Worm (Caenorhabditis elegans) whole organism, young adult: Measurements from ENCODE around the gene syx-4.

Experiments
- C06A6.2 ChIP-seq: fragments of 200-800 bp; sonication (Bioruptor generic); conservative IDR thresholded peaks from 2 replicates; pipeline ENCODE4 v1.3.6; 2022; ENCODE audit warnings: missing genetic modification characterization, missing compliant biosample characterization
- C17E4.6 ChIP-seq: fragments of 200-800 bp; sonication (Bioruptor generic); IDR thresholded peaks from 2 replicates; pipeline ENCODE4 v1.3.6; 2022; ENCODE audit warnings: missing genetic modification reagents, missing genetic modification characterization, missing compliant biosample characterization
- D2030.7 ChIP-seq: fragments of 200-800 bp; sonication (Bioruptor generic); IDR thresholded peaks from 2 replicates; pipeline ENCODE4 v1.3.6; 2022; ENCODE audit warnings: missing genetic modification reagents, missing genetic modification characterization, missing compliant biosample characterization
- F10E7.11 ChIP-seq: sonication (generic microtip); optimal IDR thresholded peaks from 2 replicates; lab custom pipeline; 2017; ENCODE audit warnings: mild to moderate bottlenecking, missing genetic modification characterization, moderate library complexity, missing compliant biosample characterization
- F37B4.10 ChIP-seq: fragments of 200-800 bp; sonication (Bioruptor generic); IDR thresholded peaks from 2 replicates; pipeline ENCODE4 v1.3.6; 2022; ENCODE audit warnings: missing genetic modification characterization, missing compliant biosample characterization
- F39B2.1 ChIP-seq: fragments of 200-800 bp; sonication (Bioruptor generic); IDR thresholded peaks from 2 replicates; pipeline ENCODE4 v1.3.6; 2022; ENCODE audit warnings: missing genetic modification reagents, missing genetic modification characterization, missing compliant biosample characterization
- F52B5.7 ChIP-seq: sonication (generic microtip); optimal IDR thresholded peaks from 2 replicates; lab custom pipeline; 2016; ENCODE audit warnings: mild to moderate bottlenecking, missing genetic modification characterization, missing compliant biosample characterization
- K11D2.4 ChIP-seq: fragments of 200-800 bp; sonication (Bioruptor generic); IDR thresholded peaks from 2 replicates; pipeline ENCODE4 v1.3.6; 2022; ENCODE audit warnings: missing genetic modification reagents, missing genetic modification characterization, missing compliant biosample characterization
- T26A5.8 ChIP-seq: sonication (generic microtip); optimal IDR thresholded peaks from 2 replicates; lab custom pipeline; 2016; ENCODE audit warnings: missing genetic modification characterization, missing compliant biosample characterization
- Y79H2A.3 ChIP-seq: fragments of 200-800 bp; sonication (Bioruptor generic); conservative IDR thresholded peaks from 2 replicates; pipeline ENCODE4 v1.3.6; 2022; ENCODE audit warnings: missing genetic modification reagents, missing genetic modification characterization, missing compliant biosample characterization
- ZK185.1 ChIP-seq: sonication (generic microtip); optimal IDR thresholded peaks from 2 replicates; lab custom pipeline; 2016; ENCODE audit warnings: mild to moderate bottlenecking, missing genetic modification characterization, missing compliant biosample characterization; ENCODE audit not compliant: poor library complexity, severe bottlenecking
- ama-1 ChIP-seq, 3 experiments: fragments of 150-350 bp in 1 of 3; sonication (generic microtip) in 2 of 3; optimal IDR thresholded peaks; 2 replicates each; lab custom pipeline; 2014 to 2018; ENCODE audit warnings: missing biosample characterization in 2 of 3, missing genetic modification characterization in 2 of 3, missing genetic modification reagents in 2 of 3
- bed-1 ChIP-seq: fragments of 200-800 bp; sonication (Bioruptor generic); IDR thresholded peaks from 2 replicates; pipeline ENCODE4 v1.3.6; 2022; ENCODE audit warnings: missing genetic modification reagents, missing genetic modification characterization, missing compliant biosample characterization
- ccch-3 ChIP-seq: fragments of 200-800 bp; sonication (Bioruptor generic); optimal IDR thresholded peaks from 2 replicates; lab custom pipeline; 2018; ENCODE audit warnings: mild to moderate bottlenecking, missing genetic modification characterization, missing compliant biosample characterization
- cebp-2 ChIP-seq: fragments of 200-800 bp; sonication (Bioruptor generic); IDR thresholded peaks from 2 replicates; pipeline ENCODE4 v1.3.6; 2022; ENCODE audit warnings: missing genetic modification characterization, missing compliant biosample characterization
- chd-7 ChIP-seq: sonication (generic microtip); optimal IDR thresholded peaks from 2 replicates; lab custom pipeline; 2016; ENCODE audit warnings: mild to moderate bottlenecking, missing genetic modification characterization, moderate library complexity, missing compliant biosample characterization
- die-1 ChIP-seq: sonication (generic microtip); optimal IDR thresholded peaks from 2 replicates; lab custom pipeline; 2016; ENCODE audit warnings: missing genotype, mild to moderate bottlenecking, missing genetic modification characterization, missing compliant biosample characterization
- gei-17 ChIP-seq: fragments of 200-800 bp; sonication (Bioruptor generic); optimal IDR thresholded peaks from 2 replicates; lab custom pipeline; 2018; ENCODE audit warnings: mild to moderate bottlenecking, missing genetic modification characterization, missing compliant biosample characterization
- him-1 ChIP-seq: sonication (generic microtip); optimal IDR thresholded peaks from 2 replicates; lab custom pipeline; 2016; ENCODE audit warnings: missing genotype, missing genetic modification reagents, missing genetic modification characterization, missing compliant biosample characterization
- hsf-1 ChIP-seq: fragments of 200-800 bp; sonication (Bioruptor generic); IDR thresholded peaks from 2 replicates; pipeline ENCODE4 v1.3.6; 2022; ENCODE audit warnings: missing genetic modification reagents, missing genetic modification characterization, missing compliant biosample characterization
- let-526 ChIP-seq: fragments of 200-800 bp; sonication (Bioruptor generic); IDR thresholded peaks from 2 replicates; pipeline ENCODE4 v1.3.6; 2022; ENCODE audit warnings: missing genetic modification reagents, missing genetic modification characterization, missing compliant biosample characterization
- let-607 ChIP-seq, 2 experiments: fragments of 200-800 bp in 1 of 2; sonication (Bioruptor generic) in 1 of 2; sonication (generic microtip) in 1 of 2; optimal IDR thresholded peaks; 2 replicates each; lab custom pipeline; 2016 to 2018; ENCODE audit warnings: mild to moderate bottlenecking in 2 of 2, missing compliant biosample characterization in 2 of 2, missing genetic modification characterization in 2 of 2, moderate library complexity in 2 of 2, missing genotype in 1 of 2
- lin-40 ChIP-seq: sonication (generic microtip); optimal IDR thresholded peaks from 2 replicates; lab custom pipeline; 2016; ENCODE audit warnings: missing genetic modification characterization, mild to moderate bottlenecking, missing compliant biosample characterization, missing genotype, missing genetic modification reagents
- madf-3 ChIP-seq: fragments of 200-800 bp; sonication (Bioruptor generic); IDR thresholded peaks from 2 replicates; pipeline ENCODE4 v1.3.6; 2022; ENCODE audit warnings: missing genetic modification reagents, missing genetic modification characterization, missing compliant biosample characterization
- mcd-1 ChIP-seq: fragments of 200-800 bp; sonication (Bioruptor generic); IDR thresholded peaks from 2 replicates; pipeline ENCODE4 v1.3.6; 2022; ENCODE audit warnings: missing genetic modification reagents, missing genetic modification characterization, missing compliant biosample characterization
- mxl-1 ChIP-seq: sonication (generic microtip); optimal IDR thresholded peaks from 2 replicates; lab custom pipeline; 2016; ENCODE audit warnings: missing genetic modification characterization, missing compliant biosample characterization
- nfya-1 ChIP-seq: sonication (generic microtip); optimal IDR thresholded peaks from 2 replicates; lab custom pipeline; 2017; ENCODE audit warnings: antibody characterized with exemption, missing compliant biosample characterization, missing genetic modification characterization, borderline replicate concordance; ENCODE audit not compliant: insufficient read depth
- nhr-80 ChIP-seq: sonication (generic microtip); optimal IDR thresholded peaks from 2 replicates; lab custom pipeline; 2016; ENCODE audit warnings: missing genetic modification characterization, missing compliant biosample characterization
- nhr-90 ChIP-seq: sonication (generic microtip); optimal IDR thresholded peaks from 2 replicates; lab custom pipeline; 2016; ENCODE audit warnings: missing genotype, mild to moderate bottlenecking, missing genetic modification characterization, missing compliant biosample characterization
- rpc-1 ChIP-seq, 2 experiments: fragments of 150-350 bp in 1 of 2; sonication (generic microtip) in 1 of 2; optimal IDR thresholded peaks; 2 replicates each; lab custom pipeline; 2014 to 2018; ENCODE audit warnings: missing biosample characterization in 1 of 2, missing genetic modification characterization in 1 of 2, missing genetic modification reagents in 1 of 2, missing genotype in 1 of 2
- sdz-38 ChIP-seq: sonication (generic microtip); optimal IDR thresholded peaks from 2 replicates; lab custom pipeline; 2016; ENCODE audit warnings: missing genotype, missing genetic modification characterization, missing compliant biosample characterization
- snpc-1.3 ChIP-seq: sonication (generic microtip); optimal IDR thresholded peaks from 2 replicates; lab custom pipeline; 2017; ENCODE audit warnings: missing genetic modification characterization, mild to moderate bottlenecking, missing compliant biosample characterization, antibody characterized with exemption, moderate library complexity, missing genotype, missing genetic modification reagents; ENCODE audit not compliant: insufficient read depth
- snpc-4 ChIP-seq, 5 experiments: fragments of 150-350 bp in 1 of 5; sonication (generic microtip) in 4 of 5; optimal IDR thresholded peaks; 2 replicates each; lab custom pipeline; 2014 to 2018; ENCODE audit warnings: missing genetic modification characterization in 5 of 5, missing biosample characterization in 3 of 5, antibody characterized with exemption in 2 of 5, mild to moderate bottlenecking in 2 of 5, missing compliant biosample characterization in 2 of 5, missing genotype in 2 of 5, moderate library complexity in 2 of 5, missing genetic modification reagents in 1 of 5
- somi-1 ChIP-seq: fragments of 200-800 bp; sonication (Bioruptor generic); optimal IDR thresholded peaks from 2 replicates; lab custom pipeline; 2018; ENCODE audit warnings: mild to moderate bottlenecking, missing genetic modification characterization, missing compliant biosample characterization
- tlf-1 ChIP-seq: fragments of 200-800 bp; sonication (Bioruptor generic); optimal IDR thresholded peaks from 2 replicates; lab custom pipeline; 2018; ENCODE audit warnings: mild to moderate bottlenecking, missing genetic modification characterization, missing compliant biosample characterization
- unc-130 ChIP-seq: sonication (generic microtip); optimal IDR thresholded peaks from 2 replicates; lab custom pipeline; 2016; ENCODE audit warnings: missing genetic modification reagents, missing genetic modification characterization, missing compliant biosample characterization
- zfh-2 ChIP-seq: fragments of 200-800 bp; sonication (Bioruptor generic); conservative IDR thresholded peaks from 2 replicates; pipeline ENCODE4 v1.3.6; 2022; ENCODE audit warnings: missing genetic modification reagents, missing genetic modification characterization, missing compliant biosample characterization
- ztf-18 ChIP-seq: sonication (generic microtip); optimal IDR thresholded peaks from 2 replicates; lab custom pipeline; 2016; ENCODE audit warnings: missing genotype, mild to moderate bottlenecking, missing genetic modification characterization, missing compliant biosample characterization
- ztf-22 ChIP-seq: fragments of 200-800 bp; sonication (Bioruptor generic); optimal IDR thresholded peaks from 2 replicates; lab custom pipeline; 2018; ENCODE audit warnings: mild to moderate bottlenecking, missing genetic modification characterization, moderate library complexity, missing compliant biosample characterization
- ztf-25 ChIP-seq: fragments of 200-800 bp; sonication (Bioruptor generic); IDR thresholded peaks from 2 replicates; pipeline ENCODE4 v1.3.6; 2022; ENCODE audit warnings: missing genetic modification reagents, missing genetic modification characterization, missing compliant biosample characterization
- ztf-28 ChIP-seq: fragments of 200-800 bp; sonication (Bioruptor generic); IDR thresholded peaks from 2 replicates; pipeline ENCODE4 v1.3.6; 2022; ENCODE audit warnings: missing genetic modification reagents, missing genetic modification characterization, missing compliant biosample characterization
- ztf-3 ChIP-seq: fragments of 200-800 bp; sonication (Bioruptor generic); optimal IDR thresholded peaks from 2 replicates; lab custom pipeline; 2018; ENCODE audit warnings: mild to moderate bottlenecking, missing genetic modification characterization, missing compliant biosample characterization
- ztf-6 ChIP-seq: fragments of 200-800 bp; sonication (Bioruptor generic); IDR thresholded peaks from 2 replicates; pipeline ENCODE4 v1.3.6; 2022; ENCODE audit warnings: missing genetic modification reagents, missing genetic modification characterization, missing compliant biosample characterization

syx-4 gene

ce11 chrIV:8498773-8499360, 41.8 kb downstream of the syx-4 start, which contains the start of the genes acdh-13 and mesp-1 (continued):
- peak; percentile 28 for TF ChIP-seq him-1 (tag; lab: Kevin White, UChicago)
- no peak for TF ChIP-seq nhr-90 (tag; lab: Kevin White, UChicago)
- TF ChIP-seq D2030.7 (GFP tag; lab: Robert Waterston, UW), result peak; percentile 95
- TF ChIP-seq die-1 (tag; lab: Kevin White, UChicago), result no peak
- peak; percentile 86 for TF ChIP-seq tlf-1
- no peak for TF ChIP-seq Y79H2A.3 (GFP tag; lab: Robert Waterston, UW)
- no peak for TF ChIP-seq zfh-2
- TF ChIP-seq snpc-1.3 (tag; lab: Kevin White, UChicago), result peak; percentile 81
- TF ChIP-seq K11D2.4, result no peak
- TF ChIP-seq ztf-3 (GFP tag; lab: Kevin White, UChicago), result no peak
- no peak for TF ChIP-seq ztf-6 (GFP tag; lab: Robert Waterston, UW)
- TF ChIP-seq ztf-22, result no peak
- no peak for TF ChIP-seq ccch-3 (GFP tag; lab: Kevin White, UChicago)
- TF ChIP-seq snpc-4 (GFP tag; optimal IDR thresholded peaks at IDR 0.05; lab: Kevin White, UChicago), result peak; percentile 42
- peak; percentile 9 to 48 (median 26) for TF ChIP-seq snpc-4 (tag; optimal IDR thresholded peaks at IDR 0.05; lab: Kevin White, UChicago)
- TF ChIP-seq lin-40 (tag; lab: Kevin White, UChicago), result no peak
- peak; percentile 84 for TF ChIP-seq ztf-28 (GFP tag; lab: Robert Waterston, UW)
- TF ChIP-seq gei-17 (GFP tag; lab: Kevin White, UChicago), result no peak
- TF ChIP-seq C06A6.2 (GFP tag; lab: Robert Waterston, UW), result no peak
- 0 out of 2 replicates have a peak, but pooled peaks have one; percentile 44 for TF ChIP-seq ztf-25
- TF ChIP-seq nhr-80 (tag; lab: Kevin White, UChicago), result no peak
- no peak for TF ChIP-seq F39B2.1 (GFP tag; lab: Robert Waterston, UW)
- no peak for TF ChIP-seq madf-3
- TF ChIP-seq rpc-1 (optimal IDR thresholded peaks at IDR 0.05; lab: Kevin White, UChicago), result no peak
- TF ChIP-seq rpc-1 (tag; optimal IDR thresholded peaks at IDR 0.05; lab: Kevin White, UChicago), result no peak
- no peak for TF ChIP-seq C17E4.6
- TF ChIP-seq hsf-1, result peak; percentile 86
- TF ChIP-seq ztf-18 (tag; lab: Kevin White, UChicago), result peak; percentile 29
- no peak for TF ChIP-seq ama-1 (optimal IDR thresholded peaks at IDR 0.05; lab: Kevin White, UChicago)
- no peak for TF ChIP-seq ama-1 (GFP tag; optimal IDR thresholded peaks at IDR 0.05; lab: Kevin White, UChicago)
- TF ChIP-seq F10E7.11, result no peak
- peak; percentile 58 for TF ChIP-seq mcd-1 (GFP tag; lab: Robert Waterston, UW)
- TF ChIP-seq unc-130 (GFP tag; lab: Kevin White, UChicago), result peak; percentile 94
- TF ChIP-seq let-526, result no peak
- TF ChIP-seq T26A5.8 (tag; lab: Kevin White, UChicago), result no peak
- TF ChIP-seq bed-1, result no peak
- TF ChIP-seq let-607 (tag; optimal IDR thresholded peaks at IDR 0.05; lab: Kevin White, UChicago), result no peak
- no peak for TF ChIP-seq somi-1 (GFP tag; lab: Kevin White, UChicago)
- TF ChIP-seq ZK185.1 (tag; lab: Kevin White, UChicago), result peak; percentile 65
- TF ChIP-seq F37B4.10 (GFP tag; lab: Robert Waterston, UW), result no peak
- no peak for TF ChIP-seq mxl-1 (tag; lab: Kevin White, UChicago)
- no peak for TF ChIP-seq nfya-1 (tag; lab: Kevin White, UChicago)
- TF ChIP-seq cebp-2 (GFP tag; lab: Robert Waterston, UW), result no peak
- TF ChIP-seq F52B5.7 (tag; lab: Kevin White, UChicago), result no peak
- TF ChIP-seq chd-7, result no peak
- TF ChIP-seq sdz-38, result no peak
